Worm (Caenorhabditis elegans) whole organism, L3 larva: ENCODE results near the gene F46B3.14.

Experiments used
- R02D3.7 ChIP-seq: fragments of 150-350 bp; optimal IDR thresholded peaks from 2 replicates; lab custom pipeline; 2014; ENCODE audit warnings: missing biosample characterization, missing genetic modification characterization
- ZK546.5 ChIP-seq: sonication (generic microtip); optimal IDR thresholded peaks from 2 replicates; lab custom pipeline; 2017; ENCODE audit warnings: missing biosample characterization, missing genetic modification characterization
- aly-2 ChIP-seq: fragments of 150-350 bp; optimal IDR thresholded peaks from 2 replicates; lab custom pipeline; 2014; ENCODE audit warnings: missing biosample characterization, missing genetic modification characterization
- ama-1 ChIP-seq: fragments of 150-350 bp; optimal IDR thresholded peaks from 2 replicates; lab custom pipeline; 2018
- ceh-16 ChIP-seq: sonication (generic microtip); optimal IDR thresholded peaks from 2 replicates; lab custom pipeline; 2017; ENCODE audit warnings: missing biosample characterization, missing genetic modification characterization
- ceh-28 ChIP-seq: fragments of 150-350 bp; optimal IDR thresholded peaks from 2 replicates; lab custom pipeline; 2014; ENCODE audit warnings: missing biosample characterization, missing genetic modification reagents, missing genetic modification characterization
- ceh-82 ChIP-seq: fragments of 150-350 bp; optimal IDR thresholded peaks from 2 replicates; lab custom pipeline; 2014; ENCODE audit warnings: missing biosample characterization, missing genetic modification characterization
- ceh-9 ChIP-seq: sonication (generic microtip); optimal IDR thresholded peaks from 2 replicates; lab custom pipeline; 2018; ENCODE audit warnings: missing biosample characterization, missing genetic modification characterization
- egl-27 ChIP-seq: sonication (generic microtip); optimal IDR thresholded peaks from 4 replicates; lab custom pipeline; 2017; ENCODE audit warnings: missing biosample characterization, missing genetic modification reagents, missing genetic modification characterization
- egl-5 ChIP-seq: fragments of 150-350 bp; optimal IDR thresholded peaks from 2 replicates; lab custom pipeline; 2017; ENCODE audit warnings: missing biosample characterization, missing genetic modification reagents, missing genetic modification characterization, inconsistent platforms
- elt-1 ChIP-seq: fragments of 150-350 bp; optimal IDR thresholded peaks from 2 replicates; lab custom pipeline; 2014; ENCODE audit warnings: missing biosample characterization, missing genetic modification characterization
- elt-3 ChIP-seq, 3 experiments: fragments of 150-350 bp in 1 of 3; sonication (generic microtip) in 2 of 3; optimal IDR thresholded peaks; 2 replicates in 2 of 3; 4 replicates in 1 of 3; lab custom pipeline; 2014 to 2017; ENCODE audit warnings: missing biosample characterization in 3 of 3, missing genetic modification characterization in 3 of 3
- eor-1 ChIP-seq, 2 experiments: fragments of 150-350 bp; optimal IDR thresholded peaks; 2 replicates each; lab custom pipeline; 2014 to 2018; ENCODE audit warnings: missing biosample characterization in 2 of 2, missing genetic modification characterization in 2 of 2
- fkh-10 ChIP-seq: sonication (generic microtip); optimal IDR thresholded peaks from 2 replicates; lab custom pipeline; 2017; ENCODE audit warnings: missing biosample characterization, missing genetic modification reagents, missing genetic modification characterization
- fos-1 ChIP-seq: fragments of 150-350 bp; optimal IDR thresholded peaks from 2 replicates; lab custom pipeline; 2014; ENCODE audit warnings: missing biosample characterization, missing genetic modification characterization
- hmg-11 ChIP-seq: sonication (generic microtip); optimal IDR thresholded peaks from 2 replicates; lab custom pipeline; 2016; ENCODE audit warnings: missing genetic modification characterization, missing compliant biosample characterization
- jun-1 ChIP-seq: fragments of 150-350 bp; optimal IDR thresholded peaks from 2 replicates; lab custom pipeline; 2014; ENCODE audit warnings: missing biosample characterization, missing genetic modification reagents, missing genetic modification characterization
- lin-15B ChIP-seq: fragments of 150-350 bp; optimal IDR thresholded peaks from 2 replicates; lab custom pipeline; 2014; ENCODE audit warnings: missing biosample characterization, missing genetic modification characterization
- lin-39 ChIP-seq: fragments of 150-350 bp; optimal IDR thresholded peaks from 2 replicates; lab custom pipeline; 2018; ENCODE audit warnings: missing biosample characterization, missing genetic modification reagents, missing genetic modification characterization
- lsy-12 ChIP-seq: sonication (generic microtip); optimal IDR thresholded peaks from 2 replicates; lab custom pipeline; 2016; ENCODE audit warnings: mild to moderate bottlenecking, missing genetic modification characterization, missing compliant biosample characterization
- mdl-1 ChIP-seq: fragments of 150-350 bp; optimal IDR thresholded peaks from 2 replicates; lab custom pipeline; 2014; ENCODE audit warnings: missing biosample characterization, missing genetic modification characterization
- nfya-1 ChIP-seq: sonication (generic microtip); optimal IDR thresholded peaks from 2 replicates; lab custom pipeline; 2017; ENCODE audit warnings: missing genetic modification characterization, mild to moderate bottlenecking, missing compliant biosample characterization, antibody characterized with exemption, moderate library complexity; ENCODE audit not compliant: insufficient read depth
- nhr-11 ChIP-seq: fragments of 150-350 bp; optimal IDR thresholded peaks from 2 replicates; lab custom pipeline; 2014; ENCODE audit warnings: missing biosample characterization, missing genetic modification characterization
- nhr-12 ChIP-seq: fragments of 150-350 bp; optimal IDR thresholded peaks from 2 replicates; lab custom pipeline; 2014; ENCODE audit warnings: missing biosample characterization, missing genetic modification characterization
- nhr-23 ChIP-seq: fragments of 150-350 bp; optimal IDR thresholded peaks from 2 replicates; lab custom pipeline; 2014; ENCODE audit warnings: missing biosample characterization, missing genetic modification reagents, missing genetic modification characterization
- nhr-237 ChIP-seq: fragments of 150-350 bp; optimal IDR thresholded peaks from 2 replicates; lab custom pipeline; 2014; ENCODE audit warnings: missing biosample characterization, missing genetic modification characterization
- nhr-28 ChIP-seq: fragments of 150-350 bp; optimal IDR thresholded peaks from 2 replicates; lab custom pipeline; 2014; ENCODE audit warnings: missing biosample characterization, missing genetic modification characterization
- nhr-43 ChIP-seq: sonication (generic microtip); optimal IDR thresholded peaks from 2 replicates; lab custom pipeline; 2016; ENCODE audit warnings: mild to moderate bottlenecking, missing genetic modification characterization, missing compliant biosample characterization; ENCODE audit not compliant: poor library complexity, severe bottlenecking
- nhr-67 ChIP-seq: fragments of 150-350 bp; optimal IDR thresholded peaks from 2 replicates; lab custom pipeline; 2014; ENCODE audit warnings: missing biosample characterization, missing genetic modification characterization
- nhr-76 ChIP-seq: fragments of 150-350 bp; sonication (generic microtip); optimal IDR thresholded peaks from 5 replicates; lab custom pipeline; 2014; ENCODE audit warnings: missing biosample characterization, missing genetic modification characterization
- nhr-77 ChIP-seq: fragments of 150-350 bp; optimal IDR thresholded peaks from 2 replicates; lab custom pipeline; 2014; ENCODE audit warnings: missing biosample characterization, missing genetic modification characterization
- pha-4 ChIP-seq: fragments of 150-350 bp; optimal IDR thresholded peaks from 2 replicates; lab custom pipeline; 2014; ENCODE audit warnings: missing biosample characterization, missing genetic modification reagents, missing genetic modification characterization
- pqm-1 ChIP-seq: fragments of 150-350 bp; optimal IDR thresholded peaks from 2 replicates; lab custom pipeline; 2017; ENCODE audit warnings: missing biosample characterization, missing genetic modification characterization, inconsistent platforms
- sea-2 ChIP-seq: fragments of 150-350 bp; sonication (generic microtip); optimal IDR thresholded peaks from 4 replicates; lab custom pipeline; 2014; ENCODE audit warnings: missing biosample characterization, missing genetic modification reagents, missing genetic modification characterization
- skn-1 ChIP-seq: fragments of 150-350 bp; optimal IDR thresholded peaks from 2 replicates; lab custom pipeline; 2014; ENCODE audit warnings: missing biosample characterization, missing genetic modification characterization
- unc-39 ChIP-seq: sonication (generic microtip); optimal IDR thresholded peaks from 4 replicates; lab custom pipeline; 2017; ENCODE audit warnings: missing biosample characterization, missing genetic modification characterization
- unc-62 ChIP-seq: fragments of 150-350 bp; sonication (generic microtip); optimal IDR thresholded peaks from 4 replicates; lab custom pipeline; 2014; ENCODE audit warnings: missing biosample characterization, missing genetic modification reagents, missing genetic modification characterization
- zag-1 ChIP-seq: fragments of 150-350 bp; optimal IDR thresholded peaks from 2 replicates; lab custom pipeline; 2014; ENCODE audit warnings: missing biosample characterization, missing genetic modification characterization
- ztf-4 ChIP-seq: fragments of 150-350 bp; optimal IDR thresholded peaks from 2 replicates; lab custom pipeline; 2014; ENCODE audit warnings: missing biosample characterization, missing genetic modification characterization

F46B3.14 gene

DNA sequence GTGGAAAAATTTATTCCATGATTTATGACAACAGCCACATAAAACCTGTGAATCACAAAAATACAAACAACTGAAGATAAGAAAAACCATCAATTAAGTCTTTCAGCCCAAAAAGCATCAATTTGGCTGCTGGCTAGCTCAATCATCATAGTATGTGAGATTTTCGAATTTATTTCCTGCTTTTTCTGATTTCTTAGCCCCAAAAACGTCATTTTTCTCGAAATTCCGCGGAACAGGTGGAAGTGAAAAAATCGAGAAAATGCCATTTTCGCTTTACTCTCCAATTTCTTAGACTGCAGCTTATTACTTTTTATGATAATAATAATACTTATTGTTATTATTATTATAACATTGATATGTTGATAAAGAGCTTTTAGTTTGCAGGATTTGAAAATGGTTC is 10.7 kb upstream of the F46B3.14 start, which contains the start of gene srxa-15:
Gene srxa-15 (plus strand): TSS at position 301 of the 400 bp plus-strand sequence.
- no peak for TF ChIP-seq pha-4 (tag; lab: Kevin White, UChicago)
- TF ChIP-seq eor-1 (tag; optimal IDR thresholded peaks at IDR 0.05; lab: Kevin White, UChicago), result no peak
- no peak for TF ChIP-seq nhr-77 (tag; lab: Kevin White, UChicago)
- no peak for TF ChIP-seq nhr-237 (tag; lab: Kevin White, UChicago)
- TF ChIP-seq nfya-1 (tag; lab: Kevin White, UChicago), result no peak
- no peak for TF ChIP-seq pqm-1
- no peak for TF ChIP-seq lin-39 (tag; lab: Kevin White, UChicago)
- TF ChIP-seq nhr-76 (tag; lab: Kevin White, UChicago), result no peak
- TF ChIP-seq nhr-23 (tag; lab: Kevin White, UChicago), result no peak
- no peak for TF ChIP-seq hmg-11
- TF ChIP-seq unc-39 (tag; lab: Kevin White, UChicago), result no peak
- TF ChIP-seq fkh-10, result no peak
- TF ChIP-seq ceh-16 (tag; lab: Kevin White, UChicago), result no peak
- no peak for TF ChIP-seq mdl-1 (tag; lab: Kevin White, UChicago)
- TF ChIP-seq elt-1 (tag; lab: Kevin White, UChicago), result no peak
- TF ChIP-seq lin-15B (tag; lab: Kevin White, UChicago), result no peak
- TF ChIP-seq, all 47 proteins: peak for 0

DNA sequence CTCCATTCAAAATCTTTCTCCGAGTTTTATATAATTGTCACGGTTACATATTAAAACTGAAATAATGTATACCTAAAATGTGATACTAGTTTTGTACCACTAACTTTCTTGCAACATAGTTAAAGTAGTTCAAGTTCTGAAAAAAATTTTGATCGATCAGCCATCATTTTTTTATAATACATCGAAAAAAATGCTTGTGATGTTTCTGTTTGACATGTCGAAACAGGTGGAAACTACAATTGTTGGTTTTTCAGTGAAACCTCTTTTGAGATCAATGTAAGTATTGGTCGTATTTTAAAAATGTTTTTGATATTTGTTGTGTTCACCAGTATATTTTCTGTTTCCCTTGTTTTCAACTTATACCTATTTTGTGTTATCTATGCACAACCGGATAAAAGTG is 8.1 kb upstream of the F46B3.14 start, which contains the start of gene srxa-14:
Gene srxa-14 (plus strand): TSS at position 301 of the 400 bp plus-strand sequence.
- TF ChIP-seq pha-4 (tag; lab: Kevin White, UChicago), result no peak
- no peak for TF ChIP-seq jun-1 (tag; lab: Kevin White, UChicago)
- TF ChIP-seq lin-39 (tag; lab: Kevin White, UChicago), result no peak
- TF ChIP-seq aly-2 (tag; lab: Kevin White, UChicago), result no peak
- no peak for TF ChIP-seq nhr-11 (tag; lab: Kevin White, UChicago)
- TF ChIP-seq ztf-4, result no peak
- no peak for TF ChIP-seq elt-1 (tag; lab: Kevin White, UChicago)
- no peak for TF ChIP-seq ceh-16 (tag; lab: Kevin White, UChicago)
- no peak for TF ChIP-seq ceh-28
- TF ChIP-seq nhr-12 (tag; lab: Kevin White, UChicago), result no peak
- TF ChIP-seq nfya-1 (tag; lab: Kevin White, UChicago), result no peak
- no peak for TF ChIP-seq sea-2 (GFP tag; lab: Kevin White, UChicago)
- TF ChIP-seq pqm-1, result no peak
- no peak for TF ChIP-seq fkh-10
- no peak for TF ChIP-seq nhr-67 (tag; lab: Kevin White, UChicago)
- no peak for TF ChIP-seq fos-1 (tag; lab: Kevin White, UChicago)
- TF ChIP-seq egl-27, result no peak
- TF ChIP-seq elt-3 (tag; optimal IDR thresholded peaks at IDR 0.05; lab: Kevin White, UChicago), result no peak
- TF ChIP-seq ama-1 (lab: Kevin White, UChicago), result no peak

DNA sequence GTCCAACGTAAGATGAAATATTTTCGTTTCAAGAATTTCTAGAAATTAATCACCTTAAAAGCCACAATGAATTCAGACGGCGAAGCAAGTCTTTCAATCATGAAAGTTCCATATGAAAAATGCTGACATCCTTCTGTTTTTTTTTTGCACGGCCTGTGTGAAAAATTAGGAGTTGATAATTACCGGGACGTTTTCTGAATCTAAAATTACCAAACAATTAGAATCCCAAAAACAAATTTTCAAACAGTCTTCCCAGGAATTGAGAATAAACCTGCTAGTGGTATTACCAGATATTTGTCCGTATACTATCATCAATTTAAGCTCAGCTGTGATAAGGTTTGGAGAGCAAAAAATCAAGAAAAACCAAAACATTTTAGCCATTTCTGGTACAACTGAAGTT is 7.2 kb upstream of the F46B3.14 start, which contains the start of gene Y44A6B.3:
Gene Y44A6B.3 (minus strand): TSS at position 101 of the 400 bp plus-strand sequence.
- TF ChIP-seq lsy-12 (no peak), ztf-4 (no peak), lin-39 (tag; lab: Kevin White, UChicago) (no peak), egl-27 (no peak), pha-4 (tag; lab: Kevin White, UChicago) (no peak), ama-1 (lab: Kevin White, UChicago) (no peak), mdl-1 (tag; lab: Kevin White, UChicago) (no peak), ceh-9 (tag; lab: Kevin White, UChicago) (no peak), ceh-82 (tag; lab: Kevin White, UChicago) (no peak), ceh-28 (no peak), ZK546.5 (tag; lab: Kevin White, UChicago) (no peak), unc-62 (GFP tag; lab: Kevin White, UChicago) (no peak), fkh-10 (no peak), nhr-23 (tag; lab: Kevin White, UChicago) (no peak), jun-1 (tag; lab: Kevin White, UChicago) (no peak), nhr-28 (tag; lab: Kevin White, UChicago) (no peak), zag-1 (tag; lab: Kevin White, UChicago) (no peak), sea-2 (GFP tag; lab: Kevin White, UChicago) (no peak), ceh-16 (tag; lab: Kevin White, UChicago) (no peak)

DNA sequence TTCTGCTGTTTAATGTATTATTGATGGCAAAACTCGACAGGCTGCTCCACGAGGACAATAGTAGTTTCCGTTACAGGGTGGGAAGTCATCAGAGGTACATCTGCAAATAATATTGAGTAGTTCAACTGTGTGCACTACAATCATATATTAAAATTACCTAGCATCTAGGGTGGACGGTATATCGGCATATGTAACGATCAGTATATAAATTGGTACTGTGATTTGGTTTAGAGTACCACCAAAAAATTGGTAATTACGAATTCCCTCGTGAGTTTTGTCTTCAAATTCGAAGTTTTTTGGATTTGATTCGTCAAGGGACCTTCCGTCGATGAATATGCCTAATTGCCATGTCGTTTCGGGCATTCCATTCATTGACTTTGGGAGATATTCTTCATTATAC is 5.7 kb upstream of the F46B3.14 start, which contains the start of gene ttr-13:
Gene ttr-13 (minus strand): TSS at position 101 of the 400 bp plus-strand sequence.
- TF ChIP-seq jun-1 (tag; lab: Kevin White, UChicago) (no peak), nhr-67 (tag; lab: Kevin White, UChicago) (no peak), ceh-28 (no peak), zag-1 (tag; lab: Kevin White, UChicago) (no peak), lin-15B (tag; lab: Kevin White, UChicago) (no peak), R02D3.7 (tag; lab: Kevin White, UChicago) (no peak), nhr-43 (tag; lab: Kevin White, UChicago) (no peak), ztf-4 (no peak), nhr-28 (tag; lab: Kevin White, UChicago) (no peak), nhr-23 (tag; lab: Kevin White, UChicago) (no peak), mdl-1 (tag; lab: Kevin White, UChicago) (no peak), aly-2 (tag; lab: Kevin White, UChicago) (no peak), nfya-1 (tag; lab: Kevin White, UChicago) (no peak), lin-39 (tag; lab: Kevin White, UChicago) (no peak), ceh-82 (tag; lab: Kevin White, UChicago) (no peak), skn-1 (tag; lab: Kevin White, UChicago) (no peak), sea-2 (GFP tag; lab: Kevin White, UChicago) (no peak), egl-5 (tag; lab: Kevin White, UChicago) (no peak)
